Worm (Caenorhabditis elegans): ENCODE data around the gene tps-1.

The tps-1 gene

ce11 chrX:17471703-17472102 is 2.6 kb downstream of the tps-1 start (continued):
- TF ChIP-seq unc-39 (tag; optimal IDR thresholded peaks at IDR 0.05) (no peak), zip-2 (tag; optimal IDR thresholded peaks at IDR 0.05) (no peak), lin-29 (GFP tag; IDR thresholded peaks at IDR 0.05) (no peak), T20F7.1 (GFP tag; optimal IDR thresholded peaks at IDR 0.05) (no peak), ctbp-1 (GFP tag; IDR thresholded peaks at IDR 0.05) (no peak), lin-13 (GFP tag; optimal IDR thresholded peaks at IDR 0.05) (no peak), nhr-77 (tag; optimal IDR thresholded peaks at IDR 0.05) (peak; percentile 45), lin-38 (GFP tag; IDR thresholded peaks at IDR 0.05) (no peak), ama-1 (optimal IDR thresholded peaks at IDR 0.05) (no peak), daf-8 (GFP tag; IDR thresholded peaks at IDR 0.05) (no peak), ceh-20 (GFP tag; IDR thresholded peaks at IDR 0.05) (no peak), saeg-2 (GFP tag; IDR thresholded peaks at IDR 0.05) (no peak), spr-3 (GFP tag; optimal IDR thresholded peaks at IDR 0.05) (no peak), hlh-30 (tag; optimal IDR thresholded peaks at IDR 0.05; ENCODE audit: insufficient read depth) (peak; percentile 51), gei-8 (GFP tag; optimal IDR thresholded peaks at IDR 0.05) (no peak), tra-1 (GFP tag; IDR thresholded peaks at IDR 0.05) (no peak), ztf-11 (tag; optimal IDR thresholded peaks at IDR 0.05) (no peak), spr-1 (tag; optimal IDR thresholded peaks at IDR 0.05) (no peak), egl-27 (tag; optimal IDR thresholded peaks at IDR 0.05) (no peak), dmd-6 (GFP tag; IDR thresholded peaks at IDR 0.05) (peak; percentile 69), unc-130 (GFP tag; optimal IDR thresholded peaks at IDR 0.05) (no peak), mxl-3 (GFP tag; optimal IDR thresholded peaks at IDR 0.05) (no peak), sdz-12 (GFP tag; optimal IDR thresholded peaks at IDR 0.05) (no peak), snpc-4 (tag; optimal IDR thresholded peaks at IDR 0.05) (no peak), zag-1 (tag; optimal IDR thresholded peaks at IDR 0.05) (no peak), hlh-11 (tag; optimal IDR thresholded peaks at IDR 0.05) (peak; percentile 65), snpc-1.2 (GFP tag; IDR thresholded peaks at IDR 0.05) (no peak), pha-4 (GFP tag; IDR thresholded peaks at IDR 0.05) (no peak), pha-4 (tag; optimal IDR thresholded peaks at IDR 0.05) (no peak), pqm-1 (tag; optimal IDR thresholded peaks at IDR 0.05) (peak; percentile 84), ceh-62 (tag; optimal IDR thresholded peaks at IDR 0.05) (no peak), nhr-48 (tag; optimal IDR thresholded peaks at IDR 0.05) (peak; percentile 5), egl-43 (GFP tag; IDR thresholded peaks at IDR 0.05) (no peak), daf-19 (GFP tag; conservative IDR thresholded peaks at IDR 0.05) (no peak)

ce11 chrX:17468483-17468882 is 5.9 kb downstream of the tps-1 start:
- TF ChIP-seq aha-1 (tag) (peak; percentile 92), snpc-1.2 (GFP tag; IDR thresholded peaks at IDR 0.05) (no peak)

ce11 chrX:17466615-17467014 is 7.7 kb downstream of the tps-1 start, which contains the start of gene ZK54.3:
TSS of gene ZK54.3 (minus strand) at chrX:17467005.
- TF ChIP-seq zag-1 (tag; optimal IDR thresholded peaks at IDR 0.05), result no peak
- TF ChIP-seq F26F4.8 (GFP tag; conservative IDR thresholded peaks at IDR 0.05), result no peak
- peak in 1 of 2 experiments; percentile 62 for TF ChIP-seq lsy-2 (tag; optimal IDR thresholded peaks at IDR 0.05)
- no peak for TF ChIP-seq ama-1 (optimal IDR thresholded peaks at IDR 0.05)
- TF ChIP-seq saeg-2 (GFP tag; IDR thresholded peaks at IDR 0.05), result no peak
- no peak for TF ChIP-seq snpc-1.2 (GFP tag; IDR thresholded peaks at IDR 0.05)
- TF ChIP-seq Y48G9A.11 (GFP tag; IDR thresholded peaks at IDR 0.05), result no peak
- 0 out of 2 replicates have a peak, but pooled peaks have one; percentile 9 for TF ChIP-seq hmg-1.1 (GFP tag; IDR thresholded peaks at IDR 0.05)
- no peak for TF ChIP-seq zfp-3 (GFP tag; conservative IDR thresholded peaks at IDR 0.05)
- no peak for TF ChIP-seq ces-1 (GFP tag; optimal IDR thresholded peaks at IDR 0.05)
- TF ChIP-seq dmd-6 (GFP tag; IDR thresholded peaks at IDR 0.05), result peak; percentile 24; the same call in 1 of the 2 replicates
- peak; percentile 18 for TF ChIP-seq dve-1 (tag; optimal IDR thresholded peaks at IDR 0.05; ENCODE audit: insufficient read depth)
- TF ChIP-seq ctbp-1 (GFP tag; IDR thresholded peaks at IDR 0.05), result 0 out of 2 replicates have a peak, but pooled peaks have one; percentile 14

Data from whole organism, L4 larva.